Worm (Caenorhabditis elegans): Measurements from ENCODE around the gene ndab-1.

Gene ndab-1

ce11 chrIII:11915666-11916065 lies at the start of gene ndab-1, which contains the start of gene npp-16:
ndab-1 (minus strand) TSS chrIII:11915712.
npp-16 (plus strand) TSS chrIII:11915928.
- TF ChIP-seq unc-55 (GFP tag; optimal IDR thresholded peaks at IDR 0.05), result peak; percentile 56
- no peak for TF ChIP-seq alr-1 (tag; optimal IDR thresholded peaks at IDR 0.05)
- TF ChIP-seq gmeb-1 (tag; optimal IDR thresholded peaks at IDR 0.05), result peak; percentile 49
- TF ChIP-seq lsy-2 (tag; optimal IDR thresholded peaks at IDR 0.05), result peak; percentile 41 to 55
- TF ChIP-seq C34F6.9 (tag; optimal IDR thresholded peaks at IDR 0.05), result peak; percentile 7
- TF ChIP-seq fos-1 (tag; optimal IDR thresholded peaks at IDR 0.05), result peak; percentile 12
- TF ChIP-seq crh-2 (tag; optimal IDR thresholded peaks at IDR 0.05), result no peak
- peak; percentile 11 for TF ChIP-seq F13H6.1 (tag; optimal IDR thresholded peaks at IDR 0.05)
- peak; percentile 27 for TF ChIP-seq lin-13 (GFP tag; optimal IDR thresholded peaks at IDR 0.05)

- TF ChIP-seq ztf-1 (GFP tag; conservative IDR thresholded peaks at IDR 0.05), result no peak
- no peak for TF ChIP-seq aly-2 (tag; optimal IDR thresholded peaks at IDR 0.05)
- TF ChIP-seq dmd-4 (tag; optimal IDR thresholded peaks at IDR 0.05), result no peak
- TF ChIP-seq zag-1 (tag; optimal IDR thresholded peaks at IDR 0.05), result no peak
- no peak for TF ChIP-seq mdl-1 (tag; optimal IDR thresholded peaks at IDR 0.05)
- TF ChIP-seq sem-4 (tag; optimal IDR thresholded peaks at IDR 0.05), result no peak
- no peak for TF ChIP-seq nhr-11 (tag; optimal IDR thresholded peaks at IDR 0.05)
- no peak for TF ChIP-seq fos-1 (tag; optimal IDR thresholded peaks at IDR 0.05)
- TF ChIP-seq elt-3 (tag; optimal IDR thresholded peaks at IDR 0.05), result no peak
- no peak for TF ChIP-seq nhr-21 (tag; optimal IDR thresholded peaks at IDR 0.05)
- TF ChIP-seq ama-1 (optimal IDR thresholded peaks at IDR 0.05), result no peak
- no peak for TF ChIP-seq mbf-1 (tag; optimal IDR thresholded peaks at IDR 0.05)
- no peak for TF ChIP-seq nhr-77 (tag; optimal IDR thresholded peaks at IDR 0.05)
- TF ChIP-seq nhr-23 (tag; optimal IDR thresholded peaks at IDR 0.05), result no peak
- TF ChIP-seq lsy-2 (tag; optimal IDR thresholded peaks at IDR 0.05), result no peak
- no peak for TF ChIP-seq ztf-11 (tag; optimal IDR thresholded peaks at IDR 0.05)
- TF ChIP-seq sma-9 (GFP tag; optimal IDR thresholded peaks at IDR 0.05), result no peak
- TF ChIP-seq sma-9 (tag; optimal IDR thresholded peaks at IDR 0.05), result no peak
- TF ChIP-seq R02D3.7 (tag; optimal IDR thresholded peaks at IDR 0.05), result no peak
- TF ChIP-seq unc-39 (tag; optimal IDR thresholded peaks at IDR 0.05), result no peak
Measured at ce11 chrIII:11960080-11960479, 44.6 kb upstream of the ndab-1 start, which contains the start of gene top-3. top-3 (minus strand) TSS chrIII:11960180.

ce11 chrIII:11954150-11954549 lies 38.6 kb upstream of the ndab-1 start:
- TF ChIP-seq lin-11 (tag; optimal IDR thresholded peaks at IDR 0.05), result no peak
- TF ChIP-seq sma-9 (GFP tag; optimal IDR thresholded peaks at IDR 0.05), result no peak
- no peak for TF ChIP-seq sma-9 (tag; optimal IDR thresholded peaks at IDR 0.05)
- no peak for TF ChIP-seq ztf-11 (tag; optimal IDR thresholded peaks at IDR 0.05)
- no peak for TF ChIP-seq nhr-25 (tag; optimal IDR thresholded peaks at IDR 0.05)
- no peak for TF ChIP-seq crh-2 (tag; optimal IDR thresholded peaks at IDR 0.05)
- TF ChIP-seq lin-13 (GFP tag; optimal IDR thresholded peaks at IDR 0.05), result no peak
- TF ChIP-seq nhr-21 (tag; optimal IDR thresholded peaks at IDR 0.05), result no peak
- TF ChIP-seq nhr-23 (tag; optimal IDR thresholded peaks at IDR 0.05), result no peak
- no peak for TF ChIP-seq gmeb-1 (tag; optimal IDR thresholded peaks at IDR 0.05)
- TF ChIP-seq C34F6.9 (tag; optimal IDR thresholded peaks at IDR 0.05), result no peak
- TF ChIP-seq Y55F3AM.14 (GFP tag; optimal IDR thresholded peaks at IDR 0.05), result no peak
- TF ChIP-seq mbf-1 (tag; optimal IDR thresholded peaks at IDR 0.05), result no peak
- no peak for TF ChIP-seq ama-1 (optimal IDR thresholded peaks at IDR 0.05)
- no peak for TF ChIP-seq blmp-1 (tag; optimal IDR thresholded peaks at IDR 0.05; ENCODE audit: insufficient read depth)
- TF ChIP-seq lsy-2 (tag; optimal IDR thresholded peaks at IDR 0.05), result no peak
- no peak for TF ChIP-seq unc-39 (tag; optimal IDR thresholded peaks at IDR 0.05)

DNA sequence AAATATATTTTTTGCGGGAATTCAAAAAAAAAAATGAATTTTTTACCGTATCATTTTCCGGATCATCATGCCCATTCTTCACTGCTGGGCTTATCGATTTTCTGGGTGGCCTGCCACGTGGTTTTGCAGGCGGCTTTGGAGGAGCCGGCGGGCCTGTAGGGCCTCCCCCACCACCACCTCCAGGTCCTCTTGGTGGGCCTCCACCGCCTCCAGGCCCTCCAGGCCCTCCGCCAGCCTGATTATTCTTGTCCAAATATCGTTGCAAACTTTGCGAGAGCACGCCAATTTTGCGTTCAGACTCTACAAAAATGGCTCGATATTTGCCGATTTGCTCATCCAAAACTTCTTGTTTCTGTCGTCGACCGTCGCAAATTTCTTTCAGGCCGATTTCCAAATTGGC lies 35.6 kb upstream of the ndab-1 start:
- TF ChIP-seq Y55F3AM.14 (GFP tag; optimal IDR thresholded peaks at IDR 0.05) (no peak), R02D3.7 (tag; optimal IDR thresholded peaks at IDR 0.05) (no peak), ztf-1 (GFP tag; conservative IDR thresholded peaks at IDR 0.05) (no peak), blmp-1 (tag; optimal IDR thresholded peaks at IDR 0.05; ENCODE audit: insufficient read depth) (no peak), nhr-23 (tag; optimal IDR thresholded peaks at IDR 0.05) (no peak), elt-3 (tag; optimal IDR thresholded peaks at IDR 0.05) (no peak), egl-27 (tag; optimal IDR thresholded peaks at IDR 0.05) (no peak), mbf-1 (tag; optimal IDR thresholded peaks at IDR 0.05) (no peak), unc-55 (GFP tag; optimal IDR thresholded peaks at IDR 0.05) (no peak), ceh-16 (tag; optimal IDR thresholded peaks at IDR 0.05) (no peak)

DNA sequence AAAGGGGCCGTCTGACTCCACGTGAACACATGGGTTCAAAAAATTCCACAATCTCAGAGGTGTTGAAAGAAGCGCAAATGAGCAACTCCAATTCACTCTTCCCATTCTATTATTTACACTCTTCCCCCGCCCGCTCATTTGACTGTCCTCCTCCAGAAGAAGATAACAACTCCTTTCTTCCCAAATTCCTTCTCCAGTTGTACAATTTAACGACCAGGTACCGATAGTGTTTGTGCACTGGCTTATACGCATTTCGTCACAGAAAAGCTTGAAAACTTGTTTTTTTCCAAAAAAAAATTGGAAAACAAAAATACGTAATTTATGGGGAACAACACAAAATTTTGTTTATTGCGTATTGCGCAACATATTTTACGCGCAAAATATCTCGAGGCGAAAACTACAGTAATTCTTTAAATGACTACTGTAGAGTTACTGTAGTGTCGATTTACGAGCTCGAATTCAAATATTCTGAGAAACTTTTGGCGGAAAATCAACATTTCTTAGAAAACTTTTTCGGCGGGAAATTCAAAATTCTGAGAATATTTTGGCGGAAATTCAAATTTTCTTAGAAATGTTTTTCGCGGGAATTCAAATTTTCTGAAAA lies 33.9 kb upstream of the ndab-1 start:
- TF ChIP-seq sma-3 (GFP tag; optimal IDR thresholded peaks at IDR 0.05) (no peak), Y55F3AM.14 (GFP tag; optimal IDR thresholded peaks at IDR 0.05) (no peak), fos-1 (tag; optimal IDR thresholded peaks at IDR 0.05) (peak; percentile 56), aly-2 (tag; optimal IDR thresholded peaks at IDR 0.05) (no peak)

Data from whole organism, L2 larva.